Worm (Caenorhabditis elegans) whole organism, late embryonic: ENCODE data around the gene W09C2.9.

Source experiments
- T23F11.4 ChIP-seq: fragments of 200-800 bp; sonication (Bioruptor generic); optimal IDR thresholded peaks from 2 replicates; lab custom pipeline; 2018; ENCODE audit warnings: mild to moderate bottlenecking, missing genetic modification characterization, missing compliant biosample characterization
- ceh-14 ChIP-seq: sonication (generic microtip); optimal IDR thresholded peaks from 2 replicates; lab custom pipeline; 2016; ENCODE audit warnings: missing genotype, missing genetic modification characterization, missing compliant biosample characterization
- che-1 ChIP-seq: sonication (generic microtip); optimal IDR thresholded peaks from 2 replicates; lab custom pipeline; 2016; ENCODE audit warnings: mild to moderate bottlenecking, missing genetic modification characterization, missing compliant biosample characterization
- elt-2 ChIP-seq: sonication (generic microtip); optimal IDR thresholded peaks from 2 replicates; lab custom pipeline; 2016; ENCODE audit warnings: missing genetic modification reagents, missing genetic modification characterization, missing compliant biosample characterization
- fkh-10 ChIP-seq: fragments of 150-350 bp; optimal IDR thresholded peaks from 2 replicates; lab custom pipeline; 2014; ENCODE audit warnings: missing biosample characterization, missing genetic modification reagents, missing genetic modification characterization
- gmeb-2 ChIP-seq: sonication (generic microtip); optimal IDR thresholded peaks from 2 replicates; lab custom pipeline; 2016; ENCODE audit warnings: missing genetic modification characterization, inconsistent platforms, missing compliant biosample characterization
- hlh-30 ChIP-seq: sonication (generic microtip); optimal IDR thresholded peaks from 2 replicates; lab custom pipeline; 2017; ENCODE audit warnings: antibody characterized with exemption, missing genetic modification characterization, missing compliant biosample characterization; ENCODE audit not compliant: insufficient read depth
- unc-86 ChIP-seq: sonication (generic microtip); optimal IDR thresholded peaks from 2 replicates; lab custom pipeline; 2016; ENCODE audit warnings: missing genetic modification characterization, missing compliant biosample characterization

ce11 chrIV:9614695-9615094, 8.5 kb downstream of the W09C2.9 start, which contains the start of gene elt-1:
- TF ChIP-seq gmeb-2 (tag; lab: Kevin White, UChicago) (no peak), unc-86 (no peak), ceh-14 (tag; lab: Kevin White, UChicago) (no peak), che-1 (tag; lab: Kevin White, UChicago) (no peak), fkh-10 (GFP tag; lab: Kevin White, UChicago) (no peak), T23F11.4 (no peak), elt-2 (tag; lab: Kevin White, UChicago) (no peak), hlh-30 (tag; lab: Kevin White, UChicago) (no peak)
